Fruit fly (Drosophila melanogaster) whole organism, embryonic: ENCODE data around the gene bbg.

Experiments
- ATbp ChIP-seq: fragments of 200-800 bp; sonication (Bioruptor generic); optimal IDR thresholded peaks from 2 replicates; lab custom pipeline; 2017; ENCODE audit warnings: missing biosample characterization, mild to moderate bottlenecking, missing genetic modification characterization, missing genetic modification reagents
- Awh ChIP-seq: fragments of 200-800 bp; sonication (Bioruptor generic); IDR thresholded peaks from 2 replicates; pipeline ENCODE4, ENCODE4 v1.3.6; 2022; ENCODE audit warnings: missing biosample characterization, missing genetic modification characterization
- Bdp1 ChIP-seq: fragments of 200-800 bp; sonication (Bioruptor generic); optimal IDR thresholded peaks from 3 replicates; lab custom pipeline; 2016; ENCODE audit warnings: missing biosample characterization, missing genetic modification characterization
- Bteb2 ChIP-seq: fragments of 200-800 bp; sonication (Bioruptor generic); optimal IDR thresholded peaks from 2 replicates; lab custom pipeline; 2016; ENCODE audit warnings: missing biosample characterization, missing genetic modification characterization
- CG11085 ChIP-seq: fragments of 200-800 bp; sonication (Bioruptor generic); IDR thresholded peaks from 2 replicates; pipeline ENCODE4 v1.3.6; 2022; ENCODE audit warnings: missing biosample characterization, missing genetic modification characterization
- CG11093 ChIP-seq: fragments of 200-800 bp; sonication (Bioruptor generic); IDR thresholded peaks from 3 replicates; pipeline ENCODE4 v1.3.6; 2022; ENCODE audit warnings: missing biosample characterization, missing genetic modification characterization
- CG12071 ChIP-seq: fragments of 200-800 bp; sonication (Bioruptor generic); optimal IDR thresholded peaks from 3 replicates; lab custom pipeline; 2018; ENCODE audit warnings: missing biosample characterization, mild to moderate bottlenecking, missing genetic modification characterization
- CG12391 ChIP-seq: fragments of 200-800 bp; sonication (Bioruptor generic); optimal IDR thresholded peaks from 3 replicates; lab custom pipeline; 2018; ENCODE audit warnings: missing biosample characterization, mild to moderate bottlenecking, missing genetic modification characterization, moderate library complexity
- CG14441 ChIP-seq: fragments of 200-800 bp; sonication (Bioruptor generic); IDR thresholded peaks from 2 replicates; pipeline ENCODE4 v1.3.6; 2022; ENCODE audit warnings: missing biosample characterization, missing genetic modification characterization
- CG15073 ChIP-seq: fragments of 200-800 bp; sonication (Bioruptor generic); optimal IDR thresholded peaks from 2 replicates; lab custom pipeline; 2016; ENCODE audit warnings: missing biosample characterization, missing genetic modification characterization
- CG17802 ChIP-seq: fragments of 200-800 bp; sonication (Bioruptor generic); optimal IDR thresholded peaks from 2 replicates; lab custom pipeline; 2018; ENCODE audit warnings: missing biosample characterization, mild to moderate bottlenecking, missing genetic modification characterization, moderate library complexity
- CG4328 ChIP-seq: fragments of 200-800 bp; sonication (Bioruptor generic); optimal IDR thresholded peaks from 3 replicates; lab custom pipeline; 2017; ENCODE audit warnings: missing biosample characterization, missing genetic modification reagents, missing genetic modification characterization
- CG5180 ChIP-seq: fragments of 200-800 bp; sonication (Bioruptor generic); optimal IDR thresholded peaks from 3 replicates; lab custom pipeline; 2017; ENCODE audit warnings: missing biosample characterization, missing genetic modification characterization, mild to moderate bottlenecking, moderate library complexity, missing genetic modification reagents
- CG7271 ChIP-seq: fragments of 200-800 bp; sonication (Bioruptor generic); optimal IDR thresholded peaks from 2 replicates; lab custom pipeline; 2018; ENCODE audit warnings: missing biosample characterization, mild to moderate bottlenecking, missing genetic modification characterization, moderate library complexity
- CG7987 ChIP-seq: fragments of 200-800 bp; sonication (Bioruptor generic); optimal IDR thresholded peaks from 2 replicates; lab custom pipeline; 2018; ENCODE audit warnings: missing biosample characterization, mild to moderate bottlenecking, missing genetic modification characterization, moderate library complexity
- CG8089 ChIP-seq: fragments of 200-800 bp; sonication (Bioruptor generic); optimal IDR thresholded peaks from 3 replicates; lab custom pipeline; 2016; ENCODE audit warnings: missing biosample characterization, missing genetic modification characterization
- CoRest ChIP-seq: fragments of 200-800 bp; sonication (Bioruptor generic); optimal IDR thresholded peaks from 3 replicates; lab custom pipeline; 2018; ENCODE audit warnings: missing biosample characterization, mild to moderate bottlenecking, missing genetic modification characterization, moderate library complexity
- Doc3 ChIP-seq: fragments of 200-800 bp; sonication (Bioruptor generic); IDR thresholded peaks from 3 replicates; pipeline ENCODE4 v1.3.6; 2022; ENCODE audit warnings: missing biosample characterization, missing genetic modification characterization; ENCODE audit not compliant: partially characterized antibody
- Ets65A ChIP-seq: fragments of 200-800 bp; sonication (Bioruptor generic); peaks from one replicate; lab custom pipeline; 2016; ENCODE audit warnings: missing biosample characterization, missing genetic modification characterization
- HmgZ ChIP-seq: fragments of 200-800 bp; sonication (Bioruptor generic); optimal IDR thresholded peaks from 2 replicates; lab custom pipeline; 2018; ENCODE audit warnings: missing biosample characterization, mild to moderate bottlenecking, missing genetic modification characterization
- Max ChIP-seq: fragments of 200-800 bp; sonication (Bioruptor generic); optimal IDR thresholded peaks from 2 replicates; lab custom pipeline; 2016; ENCODE audit warnings: missing biosample characterization, mild to moderate bottlenecking, missing genetic modification characterization
- NC2α ChIP-seq: fragments of 200-800 bp; sonication (Bioruptor generic); optimal IDR thresholded peaks from 2 replicates; lab custom pipeline; 2016; ENCODE audit warnings: missing biosample characterization, missing genetic modification characterization
- Nf-YC ChIP-seq: fragments of 200-800 bp; optimal IDR thresholded peaks from 3 replicates; lab custom pipeline; 2019; ENCODE audit warnings: missing biosample characterization, mild to moderate bottlenecking, missing genetic modification characterization, moderate library complexity
- Sox102F ChIP-seq: fragments of 200-800 bp; sonication (Bioruptor generic); optimal IDR thresholded peaks from 2 replicates; lab custom pipeline; 2018; ENCODE audit warnings: missing biosample characterization, mild to moderate bottlenecking, missing genetic modification characterization, moderate library complexity
- Sry-β ChIP-seq: fragments of 200-800 bp; sonication (Bioruptor generic); optimal IDR thresholded peaks from 2 replicates; lab custom pipeline; 2018; ENCODE audit warnings: missing biosample characterization, mild to moderate bottlenecking, missing genetic modification characterization, moderate library complexity
- Xbp1 ChIP-seq: fragments of 200-800 bp; sonication (Bioruptor generic); optimal IDR thresholded peaks from 3 replicates; lab custom pipeline; 2016; ENCODE audit warnings: missing biosample characterization, mild to moderate bottlenecking, missing genetic modification characterization
- ara ChIP-seq: fragments of 200-800 bp; sonication (Bioruptor generic); IDR thresholded peaks from 2 replicates; pipeline ENCODE4 v1.3.6; 2022; ENCODE audit warnings: missing biosample characterization, missing genetic modification characterization
- ato ChIP-seq: fragments of 200-800 bp; sonication (Bioruptor generic); IDR thresholded peaks from 2 replicates; pipeline ENCODE4 v1.3.6; 2022; ENCODE audit warnings: missing biosample characterization, missing genetic modification characterization; ENCODE audit not compliant: partially characterized antibody
- br ChIP-seq: fragments of >200 bp; optimal IDR thresholded peaks from 2 replicates; lab custom pipeline; 2017
- chinmo ChIP-seq: fragments of 200-800 bp; sonication (Bioruptor generic); IDR thresholded peaks from 4 replicates; pipeline ENCODE4 v1.3.6; 2022; ENCODE audit warnings: missing biosample characterization, missing genetic modification characterization; ENCODE audit not compliant: partially characterized antibody
- esg ChIP-seq: fragments of 200-800 bp; sonication (Bioruptor generic); conservative IDR thresholded peaks from 2 replicates; pipeline ENCODE4 v1.3.6; 2022; ENCODE audit warnings: missing biosample characterization, missing genetic modification characterization
- eyg ChIP-seq: fragments of 200-800 bp; sonication (Bioruptor generic); optimal IDR thresholded peaks from 3 replicates; lab custom pipeline; 2016; ENCODE audit warnings: missing biosample characterization, missing genetic modification characterization
- fd96Cb ChIP-seq: fragments of 200-800 bp; sonication (Bioruptor generic); optimal IDR thresholded peaks from 2 replicates; lab custom pipeline; 2018; ENCODE audit warnings: missing biosample characterization, mild to moderate bottlenecking, missing genetic modification characterization, moderate library complexity
- nmo ChIP-seq: fragments of 200-800 bp; sonication (Bioruptor generic); optimal IDR thresholded peaks from 2 replicates; lab custom pipeline; 2018; ENCODE audit warnings: missing biosample characterization, mild to moderate bottlenecking, missing genetic modification characterization, moderate library complexity
- onecut ChIP-seq: fragments of 200-800 bp; sonication (Bioruptor generic); IDR thresholded peaks from 2 replicates; pipeline ENCODE4 v1.3.6; 2022; ENCODE audit warnings: missing biosample characterization, missing genetic modification characterization
- pho ChIP-seq: fragments of 200-800 bp; sonication (Bioruptor generic); optimal IDR thresholded peaks from 2 replicates; lab custom pipeline; 2016; ENCODE audit warnings: missing biosample characterization, missing genetic modification characterization
- rib ChIP-seq: fragments of 200-800 bp; sonication (Bioruptor generic); IDR thresholded peaks from 2 replicates; pipeline ENCODE4 v1.3.6; 2022; ENCODE audit warnings: missing biosample characterization, missing genetic modification characterization
- scrt ChIP-seq: fragments of 200-800 bp; sonication (Bioruptor generic); optimal IDR thresholded peaks from 2 replicates; lab custom pipeline; 2018; ENCODE audit warnings: missing biosample characterization, mild to moderate bottlenecking, missing genetic modification characterization, moderate library complexity
- sens-2 ChIP-seq: fragments of 200-800 bp; sonication (Bioruptor generic); IDR thresholded peaks from 2 replicates; pipeline ENCODE4 v1.3.6; 2022; ENCODE audit warnings: missing biosample characterization, missing genetic modification characterization
- sima ChIP-seq: fragments of 200-800 bp; sonication (Bioruptor generic); optimal IDR thresholded peaks from 2 replicates; lab custom pipeline; 2016; ENCODE audit warnings: missing biosample characterization, missing genetic modification characterization
- so ChIP-seq: fragments of 200-800 bp; sonication (Bioruptor generic); IDR thresholded peaks from 3 replicates; pipeline ENCODE4 v1.3.6; 2022; ENCODE audit warnings: missing biosample characterization, missing genetic modification characterization
- stwl ChIP-seq: fragments of 200-800 bp; sonication (Bioruptor generic); optimal IDR thresholded peaks from 3 replicates; lab custom pipeline; 2018; ENCODE audit warnings: missing biosample characterization, mild to moderate bottlenecking, missing genetic modification characterization, moderate library complexity
- tap ChIP-seq: fragments of 200-800 bp; optimal IDR thresholded peaks from 3 replicates; lab custom pipeline; 2019; ENCODE audit warnings: missing biosample characterization, mild to moderate bottlenecking, missing genetic modification characterization, moderate library complexity
- tio ChIP-seq: fragments of 200-800 bp; sonication (Bioruptor generic); optimal IDR thresholded peaks from 2 replicates; lab custom pipeline; 2017; ENCODE audit warnings: missing biosample characterization, missing genetic modification characterization, inconsistent platforms
- unpg ChIP-seq: fragments of 200-800 bp; sonication (Bioruptor generic); optimal IDR thresholded peaks from 3 replicates; lab custom pipeline; 2018; ENCODE audit warnings: missing biosample characterization, mild to moderate bottlenecking, missing genetic modification characterization, moderate library complexity
- vnd ChIP-seq: fragments of 200-800 bp; sonication (Bioruptor generic); IDR thresholded peaks from 3 replicates; pipeline ENCODE4 v1.3.6; 2022; ENCODE audit warnings: missing biosample characterization, missing genetic modification characterization; ENCODE audit not compliant: partially characterized antibody
- zen2 ChIP-seq: fragments of 200-800 bp; sonication (Bioruptor generic); IDR thresholded peaks from 3 replicates; pipeline ENCODE4 v1.3.6; 2022; ENCODE audit warnings: missing biosample characterization, missing genetic modification characterization; ENCODE audit not compliant: partially characterized antibody
- zf30C ChIP-seq: fragments of 200-800 bp; sonication (Bioruptor generic); optimal IDR thresholded peaks from 3 replicates; lab custom pipeline; 2018; ENCODE audit warnings: missing biosample characterization, mild to moderate bottlenecking, missing genetic modification characterization

Gene bbg

dm6 chr3L:14544987-14545943 lies 9.2 kb upstream of the bbg start (continued):
- TF ChIP-seq Awh (GFP tag; lab: Robert Waterston, UW), result no peak
- TF ChIP-seq sima (GFP tag; lab: Kevin White, UChicago), result no peak
- TF ChIP-seq CG12071 (GFP tag; lab: Kevin White, UChicago), result peak; percentile 46
- peak; percentile 66 for TF ChIP-seq CoRest
- TF ChIP-seq chinmo, result 0 out of 4 replicates have a peak, but pooled peaks have one; percentile 57
- TF ChIP-seq Sox102F (GFP tag; lab: Kevin White, UChicago), result peak; percentile 67
- peak; percentile 53 for TF ChIP-seq tap (tag; lab: Kevin White, UChicago)
- TF ChIP-seq CG15073, result no peak
- TF ChIP-seq zf30C (GFP tag; lab: Kevin White, UChicago), result peak; percentile 63
- no peak for TF ChIP-seq CG17802 (tag; lab: Kevin White, UChicago)
- TF ChIP-seq nmo (GFP tag; lab: Kevin White, UChicago), result peak; percentile 73
- TF ChIP-seq scrt, result no peak
- no peak for TF ChIP-seq rib (GFP tag; lab: Robert Waterston, UW)
- peak; percentile 39; the same call in 1 of the 2 replicates for TF ChIP-seq CG14441
- no peak for TF ChIP-seq br
- peak; percentile 68 for TF ChIP-seq Nf-YC (tag; lab: Kevin White, UChicago)
- peak; percentile 25 for TF ChIP-seq ATbp (GFP tag; lab: Kevin White, UChicago)
- 0 out of 3 replicates have a peak, but pooled peaks have one; percentile 34 for TF ChIP-seq so
- TF ChIP-seq Xbp1 (GFP tag; lab: Kevin White, UChicago), result peak; percentile 56
- no peak; the same call in 1 of the 2 replicates for TF ChIP-seq ara (GFP tag; lab: Robert Waterston, UW)
- no peak for TF ChIP-seq CG7271 (tag; lab: Kevin White, UChicago)
- TF ChIP-seq CG12391 (tag; lab: Kevin White, UChicago), result peak; percentile 62
- no peak for TF ChIP-seq ato (GFP tag; lab: Robert Waterston, UW)
- no peak for TF ChIP-seq HmgZ (tag; lab: Kevin White, UChicago)
- TF ChIP-seq tio, result peak; percentile 29
- peak; percentile 91 for TF ChIP-seq Ets65A (GFP tag; lab: Kevin White, UChicago)
- no peak for TF ChIP-seq onecut (GFP tag; lab: Robert Waterston, UW)
- TF ChIP-seq Doc3 (GFP tag; lab: Robert Waterston, UW), result no peak
- TF ChIP-seq fd96Cb (tag; lab: Kevin White, UChicago), result peak; percentile 67
- TF ChIP-seq CG4328 (GFP tag; lab: Kevin White, UChicago), result peak; percentile 33
- peak; percentile 44 for TF ChIP-seq CG8089
- no peak for TF ChIP-seq CG11085
- TF ChIP-seq NC2α (GFP tag; lab: Kevin White, UChicago), result no peak
- no peak for TF ChIP-seq sens-2
- no peak for TF ChIP-seq stwl (tag; lab: Kevin White, UChicago)
- no peak for TF ChIP-seq vnd (GFP tag; lab: Robert Waterston, UW)
- TF ChIP-seq CG11093 (GFP tag; lab: Robert Waterston, UW), result 0 out of 3 replicates have a peak, but pooled peaks have one; percentile 34
- TF ChIP-seq eyg (GFP tag; lab: Kevin White, UChicago), result no peak
- TF ChIP-seq CG7987, result peak; percentile 97
- TF ChIP-seq Bdp1 (GFP tag; lab: Kevin White, UChicago), result no peak
- TF ChIP-seq zen2 (GFP tag; lab: Robert Waterston, UW), result no peak
- TF ChIP-seq CG5180 (GFP tag; lab: Kevin White, UChicago), result peak; percentile 65
- TF ChIP-seq Sry-β (GFP tag; lab: Kevin White, UChicago), result no peak
- peak; percentile 41 for TF ChIP-seq unpg (GFP tag; lab: Kevin White, UChicago)
- no peak for TF ChIP-seq esg
- no peak for TF ChIP-seq pho (GFP tag; lab: Kevin White, UChicago)
- no peak for TF ChIP-seq Bteb2 (GFP tag; lab: Kevin White, UChicago)
- TF ChIP-seq Max (GFP tag; lab: Kevin White, UChicago), result peak; percentile 36
